Worm (Caenorhabditis elegans) whole organism, L2 larva: ENCODE data around the gene col-97.

Source experiments
- C34F6.9 ChIP-seq: fragments of 150-350 bp; optimal IDR thresholded peaks from 2 replicates; lab custom pipeline; 2014; ENCODE audit warnings: missing biosample characterization, missing genetic modification characterization
- Y55F3AM.14 ChIP-seq: fragments of 200-800 bp; sonication (Bioruptor generic); optimal IDR thresholded peaks from 2 replicates; lab custom pipeline; 2018; ENCODE audit warnings: mild to moderate bottlenecking, missing genetic modification characterization, missing compliant biosample characterization
- aly-2 ChIP-seq: fragments of 150-350 bp; optimal IDR thresholded peaks from 2 replicates; lab custom pipeline; 2014; ENCODE audit warnings: missing biosample characterization, missing genetic modification characterization
- ama-1 ChIP-seq: fragments of 150-350 bp; optimal IDR thresholded peaks from 2 replicates; lab custom pipeline; 2018; ENCODE audit warnings: inconsistent platforms
- ceh-16 ChIP-seq: fragments of 150-350 bp; optimal IDR thresholded peaks from 2 replicates; lab custom pipeline; 2014; ENCODE audit warnings: missing biosample characterization, missing genetic modification characterization
- ceh-82 ChIP-seq: fragments of 150-350 bp; optimal IDR thresholded peaks from 2 replicates; lab custom pipeline; 2014; ENCODE audit warnings: missing biosample characterization, missing genetic modification characterization
- crh-2 ChIP-seq: sonication (generic microtip); optimal IDR thresholded peaks from 2 replicates; lab custom pipeline; 2017; ENCODE audit warnings: missing biosample characterization, missing genetic modification characterization
- dmd-4 ChIP-seq: sonication (generic microtip); optimal IDR thresholded peaks from 2 replicates; lab custom pipeline; 2017; ENCODE audit warnings: missing biosample characterization, missing genetic modification characterization
- elt-1 ChIP-seq: fragments of 150-350 bp; optimal IDR thresholded peaks from 2 replicates; lab custom pipeline; 2014; ENCODE audit warnings: missing biosample characterization, missing genetic modification characterization
- fos-1 ChIP-seq: fragments of 150-350 bp; optimal IDR thresholded peaks from 2 replicates; lab custom pipeline; 2014; ENCODE audit warnings: missing biosample characterization, missing genetic modification characterization
- gmeb-1 ChIP-seq: fragments of 150-350 bp; optimal IDR thresholded peaks from 2 replicates; lab custom pipeline; 2014; ENCODE audit warnings: missing biosample characterization, missing genetic modification characterization
- lin-11 ChIP-seq: fragments of 150-350 bp; sonication (generic microtip); optimal IDR thresholded peaks from 2 replicates; lab custom pipeline; 2014; ENCODE audit warnings: missing biosample characterization, missing genetic modification characterization, inconsistent platforms, mixed read lengths
- lin-13 ChIP-seq: fragments of 150-350 bp; optimal IDR thresholded peaks from 2 replicates; lab custom pipeline; 2014; ENCODE audit warnings: missing biosample characterization, missing genetic modification reagents, missing genetic modification characterization
- lsy-2 ChIP-seq, 2 experiments: fragments of 150-350 bp in 1 of 2; sonication (generic microtip) in 1 of 2; optimal IDR thresholded peaks; 2 replicates each; lab custom pipeline; 2014 to 2017; ENCODE audit warnings: missing biosample characterization in 2 of 2, missing genetic modification characterization in 2 of 2
- mab-5 ChIP-seq: fragments of 150-350 bp; optimal IDR thresholded peaks from 2 replicates; lab custom pipeline; 2014; ENCODE audit warnings: missing biosample characterization, missing genetic modification characterization
- mbf-1 ChIP-seq: sonication (generic microtip); optimal IDR thresholded peaks from 2 replicates; lab custom pipeline; 2017; ENCODE audit warnings: missing biosample characterization, missing genetic modification characterization
- mdl-1 ChIP-seq, 2 experiments: fragments of 150-350 bp in 1 of 2; sonication (generic microtip) in 1 of 2; optimal IDR thresholded peaks; 2 replicates each; lab custom pipeline; 2017; ENCODE audit warnings: missing biosample characterization in 2 of 2, missing genetic modification characterization in 2 of 2
- nhr-10 ChIP-seq: sonication (generic microtip); optimal IDR thresholded peaks from 2 replicates; lab custom pipeline; 2017; ENCODE audit warnings: missing biosample characterization, missing genetic modification characterization
- nhr-11 ChIP-seq: fragments of 150-350 bp; optimal IDR thresholded peaks from 2 replicates; lab custom pipeline; 2014; ENCODE audit warnings: missing biosample characterization, missing genetic modification characterization
- nhr-129 ChIP-seq: fragments of 150-350 bp; optimal IDR thresholded peaks from 2 replicates; lab custom pipeline; 2014; ENCODE audit warnings: missing biosample characterization, missing genetic modification characterization
- nhr-21 ChIP-seq: fragments of 150-350 bp; optimal IDR thresholded peaks from 2 replicates; lab custom pipeline; 2014; ENCODE audit warnings: missing biosample characterization, missing genetic modification characterization
- nhr-23 ChIP-seq: fragments of 150-350 bp; optimal IDR thresholded peaks from 2 replicates; lab custom pipeline; 2014; ENCODE audit warnings: missing biosample characterization, missing genetic modification reagents, missing genetic modification characterization
- nhr-237 ChIP-seq: fragments of 150-350 bp; optimal IDR thresholded peaks from 2 replicates; lab custom pipeline; 2014; ENCODE audit warnings: missing biosample characterization, missing genetic modification characterization
- nhr-25 ChIP-seq: fragments of 150-350 bp; sonication (generic microtip); optimal IDR thresholded peaks from 3 replicates; lab custom pipeline; 2014; ENCODE audit warnings: missing biosample characterization, missing genetic modification characterization
- nhr-6 ChIP-seq: fragments of 150-350 bp; optimal IDR thresholded peaks from 2 replicates; lab custom pipeline; 2014; ENCODE audit warnings: missing biosample characterization, missing genetic modification characterization
- nhr-77 ChIP-seq: fragments of 150-350 bp; optimal IDR thresholded peaks from 2 replicates; lab custom pipeline; 2014; ENCODE audit warnings: missing biosample characterization, missing genetic modification characterization
- peb-1 ChIP-seq: fragments of 150-350 bp; optimal IDR thresholded peaks from 2 replicates; lab custom pipeline; 2014; ENCODE audit warnings: missing biosample characterization, missing genetic modification characterization
- sem-4 ChIP-seq: fragments of 150-350 bp; optimal IDR thresholded peaks from 2 replicates; lab custom pipeline; 2014; ENCODE audit warnings: missing biosample characterization, missing genetic modification reagents, missing genetic modification characterization
- skn-1 ChIP-seq: sonication (generic microtip); optimal IDR thresholded peaks from 2 replicates; lab custom pipeline; 2017; ENCODE audit warnings: missing biosample characterization, missing genetic modification characterization
- sma-3 ChIP-seq: sonication (generic microtip); optimal IDR thresholded peaks from 2 replicates; lab custom pipeline; 2016; ENCODE audit warnings: missing genetic modification reagents, missing genetic modification characterization, missing compliant biosample characterization
- sma-9 ChIP-seq, 2 experiments: fragments of 150-350 bp in 1 of 2; sonication (generic microtip) in 1 of 2; optimal IDR thresholded peaks; 2 replicates each; lab custom pipeline; 2014 to 2016; ENCODE audit warnings: missing genetic modification characterization in 2 of 2, mild to moderate bottlenecking in 1 of 2, missing biosample characterization in 1 of 2, missing compliant biosample characterization in 1 of 2, missing genetic modification reagents in 1 of 2, moderate library complexity in 1 of 2
- snpc-4 ChIP-seq: fragments of 150-350 bp; optimal IDR thresholded peaks from 2 replicates; lab custom pipeline; 2014; ENCODE audit warnings: missing biosample characterization, missing genetic modification characterization
- unc-55 ChIP-seq: fragments of 150-350 bp; sonication (generic microtip); optimal IDR thresholded peaks from 3 replicates; lab custom pipeline; 2014; ENCODE audit warnings: missing biosample characterization, missing genetic modification reagents, missing genetic modification characterization
- unc-62 ChIP-seq: fragments of 150-350 bp; optimal IDR thresholded peaks from 2 replicates; lab custom pipeline; 2014; ENCODE audit warnings: missing biosample characterization, missing genetic modification reagents, missing genetic modification characterization
- zag-1 ChIP-seq: fragments of 150-350 bp; optimal IDR thresholded peaks from 2 replicates; lab custom pipeline; 2014; ENCODE audit warnings: missing biosample characterization, missing genetic modification characterization
- ztf-1 ChIP-seq: fragments of 200-800 bp; sonication (Bioruptor generic); conservative IDR thresholded peaks from 2 replicates; pipeline ENCODE4 v1.3.6; 2022; ENCODE audit warnings: missing genetic modification characterization, missing compliant biosample characterization
- ztf-11 ChIP-seq: sonication (generic microtip); optimal IDR thresholded peaks from 2 replicates; lab custom pipeline; 2017; ENCODE audit warnings: missing biosample characterization, missing genetic modification characterization
- ztf-4 ChIP-seq: fragments of 150-350 bp; optimal IDR thresholded peaks from 2 replicates; lab custom pipeline; 2014; ENCODE audit warnings: missing biosample characterization, missing genetic modification characterization

col-97 gene

DNA sequence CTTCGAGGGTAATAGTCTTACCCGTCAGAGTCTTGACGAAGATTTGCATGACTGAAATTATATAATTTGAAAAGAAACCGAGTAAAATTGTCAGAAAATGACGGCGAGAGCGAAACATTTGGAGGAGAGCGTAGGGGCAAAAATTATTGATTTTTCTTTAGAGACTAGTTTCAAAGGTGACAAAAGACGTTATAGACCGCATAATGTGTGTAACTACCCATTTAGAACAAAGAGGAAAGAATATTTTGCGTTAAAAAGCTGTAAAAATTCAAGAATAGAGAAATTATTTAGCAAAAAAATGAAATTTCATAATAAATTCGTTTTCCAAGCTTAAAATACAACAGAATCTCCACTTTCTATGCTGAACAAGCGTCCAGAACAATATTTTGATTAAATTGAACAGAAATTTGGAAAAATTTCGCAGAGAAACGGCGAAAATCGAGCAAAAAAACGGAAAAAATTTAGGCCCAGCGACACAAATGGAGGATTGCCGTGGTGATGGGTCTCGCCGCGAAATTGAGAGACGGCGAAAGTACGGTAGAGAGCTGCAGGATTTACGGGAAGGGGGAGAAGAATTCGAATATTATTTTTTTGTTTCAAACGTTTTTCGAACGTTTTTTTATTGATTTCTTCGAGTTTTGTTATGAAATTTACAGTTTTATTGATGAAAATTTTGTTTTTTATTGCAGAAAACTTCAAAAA is 14.9 kb downstream of the col-97 start, which contains the start of the genes ubq-2 and frg-1 (continued):
- peak; percentile 47 for TF ChIP-seq snpc-4 (tag; lab: Kevin White, UChicago)
- peak; percentile 78 for TF ChIP-seq nhr-129
- TF ChIP-seq aly-2 (tag; lab: Kevin White, UChicago), result no peak
- TF ChIP-seq ztf-4 (tag; lab: Kevin White, UChicago), result peak; percentile 59
- peak; percentile 66 for TF ChIP-seq fos-1 (tag; lab: Kevin White, UChicago)
- TF ChIP-seq C34F6.9 (tag; lab: Kevin White, UChicago), result peak; percentile 79
- no peak for TF ChIP-seq skn-1 (tag; lab: Kevin White, UChicago)
- TF ChIP-seq ama-1 (lab: Kevin White, UChicago), result peak; percentile 69
- TF ChIP-seq nhr-21 (tag; lab: Kevin White, UChicago), result peak; percentile 86
- no peak for TF ChIP-seq mbf-1 (tag; lab: Kevin White, UChicago)
- TF ChIP-seq unc-55 (GFP tag; lab: Kevin White, UChicago), result peak; percentile 91
- peak; percentile 80 for TF ChIP-seq sma-3 (GFP tag; lab: Kevin White, UChicago)
- TF ChIP-seq ztf-1 (GFP tag; lab: Robert Waterston, UW), result no peak
- TF ChIP-seq mab-5 (tag; lab: Kevin White, UChicago), result peak; percentile 78

DNA sequence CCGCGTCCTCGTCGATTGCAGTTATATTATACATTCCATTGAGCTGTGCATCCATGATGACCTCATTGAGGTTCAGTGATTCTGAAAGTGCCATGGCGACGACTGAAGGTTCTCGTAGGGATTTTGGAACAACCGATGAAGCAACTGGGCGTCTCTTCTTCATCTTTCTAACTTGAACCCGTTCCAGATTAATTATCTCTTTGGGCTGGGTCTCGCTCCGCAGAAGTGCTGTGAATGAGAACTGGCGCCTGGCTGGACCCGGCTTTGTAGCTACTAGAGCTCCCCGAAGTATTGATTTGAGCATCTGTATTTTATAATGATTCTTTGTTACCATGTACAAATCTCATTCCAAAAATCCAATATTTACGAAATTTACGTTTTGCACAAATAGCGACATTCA is 15.9 kb downstream of the col-97 start, which contains the start of gene ZK1010.2:
ZK1010.2 (minus strand) TSS at position 304 of the 400 bp plus-strand sequence.
- no peak for TF ChIP-seq unc-62 (GFP tag; lab: Kevin White, UChicago)
- TF ChIP-seq ceh-16 (tag; lab: Kevin White, UChicago), result no peak
- no peak for TF ChIP-seq nhr-6 (tag; lab: Kevin White, UChicago)

DNA sequence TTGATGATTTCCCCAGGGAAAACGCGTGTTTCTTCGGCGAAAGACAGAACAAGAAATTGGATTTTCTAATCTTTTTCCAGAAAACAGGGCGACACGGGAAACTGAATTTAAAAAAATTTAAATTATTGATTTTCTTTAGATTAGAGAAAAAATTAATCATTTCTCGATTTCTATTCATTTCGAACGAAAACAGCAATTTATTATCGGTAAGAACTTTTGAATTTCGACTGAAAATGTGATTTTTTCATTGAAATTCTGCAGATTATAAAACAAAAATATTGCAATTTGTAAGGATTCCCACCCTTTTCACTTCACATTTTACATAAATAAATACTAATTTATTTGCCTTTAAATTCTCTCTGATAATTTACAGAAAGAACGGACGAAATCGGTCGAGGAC is 21.1 kb downstream of the col-97 start, which contains the start of gene bckd-1A:
bckd-1A (minus strand) TSS at position 101 of the 400 bp plus-strand sequence.
- TF ChIP-seq mdl-1 (tag; optimal IDR thresholded peaks at IDR 0.05; lab: Kevin White, UChicago), result no peak
- no peak for TF ChIP-seq dmd-4 (tag; lab: Kevin White, UChicago)
- TF ChIP-seq nhr-21 (tag; lab: Kevin White, UChicago), result no peak
- TF ChIP-seq nhr-10 (tag; lab: Kevin White, UChicago), result no peak
- TF ChIP-seq mbf-1 (tag; lab: Kevin White, UChicago), result no peak
- no peak for TF ChIP-seq nhr-77 (tag; lab: Kevin White, UChicago)
- no peak for TF ChIP-seq ceh-82 (tag; lab: Kevin White, UChicago)
- no peak for TF ChIP-seq mab-5 (tag; lab: Kevin White, UChicago)
- TF ChIP-seq nhr-25 (tag; lab: Kevin White, UChicago), result no peak
- TF ChIP-seq Y55F3AM.14 (GFP tag; lab: Kevin White, UChicago), result no peak
- no peak for TF ChIP-seq nhr-11 (tag; lab: Kevin White, UChicago)
- no peak for TF ChIP-seq unc-62 (GFP tag; lab: Kevin White, UChicago)
- no peak for TF ChIP-seq sma-9 (GFP tag; optimal IDR thresholded peaks at IDR 0.05; lab: Kevin White, UChicago)
- TF ChIP-seq sma-9 (tag; optimal IDR thresholded peaks at IDR 0.05; lab: Kevin White, UChicago), result no peak
- TF ChIP-seq nhr-129, result no peak
- no peak for TF ChIP-seq sma-3 (GFP tag; lab: Kevin White, UChicago)

DNA sequence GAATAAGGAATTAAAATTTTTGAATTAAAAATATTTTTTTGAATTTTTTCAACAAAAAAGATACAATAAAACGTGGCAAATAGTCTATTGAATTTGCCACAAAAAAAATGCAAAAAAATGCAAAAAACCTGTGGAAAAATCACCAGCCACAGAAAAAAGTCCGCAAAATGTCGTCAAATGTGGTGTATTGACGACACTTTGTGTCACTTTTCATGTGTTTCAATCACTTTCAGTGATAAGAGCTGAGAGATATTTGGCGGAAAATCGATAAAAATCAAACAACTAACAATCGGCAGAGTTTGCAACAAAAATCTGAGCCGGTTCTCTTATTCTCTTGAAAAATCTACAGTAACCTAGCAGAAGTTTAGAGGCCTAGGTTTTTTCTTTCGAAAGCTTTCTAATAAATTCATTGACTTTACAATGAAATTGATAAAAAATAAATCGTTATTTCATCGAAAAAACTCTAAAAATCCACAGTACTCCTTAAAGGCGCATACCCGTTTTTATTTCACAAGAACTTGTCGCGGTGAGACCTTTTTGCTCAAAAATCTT is 21.6 kb downstream of the col-97 start:
- peak; percentile 37 for TF ChIP-seq crh-2
- TF ChIP-seq unc-55 (GFP tag; lab: Kevin White, UChicago), result peak; percentile 26
- TF ChIP-seq gmeb-1 (tag; lab: Kevin White, UChicago), result peak; percentile 34
- TF ChIP-seq lin-13 (GFP tag; lab: Kevin White, UChicago), result peak; percentile 6
- no peak for TF ChIP-seq nhr-11 (tag; lab: Kevin White, UChicago)
- peak; percentile 20 for TF ChIP-seq nhr-129
- TF ChIP-seq fos-1 (tag; lab: Kevin White, UChicago), result peak; percentile 38
- TF ChIP-seq lsy-2 (tag; optimal IDR thresholded peaks at IDR 0.05; lab: Kevin White, UChicago), result peak; percentile 55 to 81
- peak; percentile 53 for TF ChIP-seq C34F6.9 (tag; lab: Kevin White, UChicago)
- no peak for TF ChIP-seq elt-1 (tag; lab: Kevin White, UChicago)
- TF ChIP-seq, all 48 proteins: peak for 8

DNA sequence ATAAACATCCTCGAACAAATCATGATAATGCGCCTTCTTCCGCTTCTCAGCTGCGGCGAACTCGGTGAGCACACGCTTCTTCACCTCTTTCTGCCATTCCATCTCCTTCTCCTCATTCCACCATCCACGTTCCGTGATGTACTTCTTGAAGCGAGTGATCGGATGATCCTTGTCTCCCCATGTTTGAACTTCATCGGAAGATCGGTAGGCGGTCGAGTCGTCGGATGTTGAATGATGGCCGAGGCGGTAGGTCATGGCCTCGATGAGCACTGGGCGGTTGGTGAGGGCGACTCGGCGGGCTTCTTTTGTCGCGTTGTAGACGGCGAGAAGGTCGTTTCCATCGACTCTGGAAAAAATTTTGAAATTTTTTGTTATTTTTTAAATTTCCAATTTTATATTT is 25.2 kb downstream of the col-97 start:
- TF ChIP-seq lin-11 (no peak), nhr-129 (no peak), zag-1 (tag; lab: Kevin White, UChicago) (no peak), crh-2 (no peak), ztf-11 (tag; lab: Kevin White, UChicago) (no peak), ama-1 (lab: Kevin White, UChicago) (no peak), sem-4 (tag; lab: Kevin White, UChicago) (no peak), ztf-4 (tag; lab: Kevin White, UChicago) (no peak), nhr-23 (tag; lab: Kevin White, UChicago) (no peak), snpc-4 (tag; lab: Kevin White, UChicago) (no peak), nhr-237 (tag; lab: Kevin White, UChicago) (no peak), peb-1 (tag; lab: Kevin White, UChicago) (no peak), ztf-1 (GFP tag; lab: Robert Waterston, UW) (no peak), elt-1 (tag; lab: Kevin White, UChicago) (no peak)
